Worm (Caenorhabditis elegans): ENCODE measurements around the gene C37E2.10.

C37E2.10 gene

ce11 chrX:14178688-14179087 is at the start of gene C37E2.10:
Gene C37E2.10, plus strand, starts transcription at chrX:14178988.
- TF ChIP-seq med-1 (GFP tag; optimal IDR thresholded peaks at IDR 0.05; ENCODE audit: insufficient read depth) (no peak), ztf-29 (GFP tag; IDR thresholded peaks at IDR 0.05) (no peak), klf-2 (GFP tag; conservative IDR thresholded peaks at IDR 0.05) (no peak), ztf-23 (GFP tag; IDR thresholded peaks at IDR 0.05) (no peak), ref-1 (GFP tag; conservative IDR thresholded peaks at IDR 0.05) (no peak), T22C8.4 (GFP tag; IDR thresholded peaks at IDR 0.05) (no peak)

ce11 chrX:14131476-14131875 is 47.3 kb upstream of the C37E2.10 start:
- TF ChIP-seq tab-1 (GFP tag; IDR thresholded peaks at IDR 0.05) (no peak), ref-1 (GFP tag; conservative IDR thresholded peaks at IDR 0.05) (no peak), flt-1 (GFP tag; IDR thresholded peaks at IDR 0.05) (no peak)

- TF ChIP-seq ref-1 (GFP tag; conservative IDR thresholded peaks at IDR 0.05) (no peak), T22C8.4 (GFP tag; IDR thresholded peaks at IDR 0.05) (no peak), flt-1 (GFP tag; IDR thresholded peaks at IDR 0.05) (no peak), klf-2 (GFP tag; conservative IDR thresholded peaks at IDR 0.05) (no peak), ztf-23 (GFP tag; IDR thresholded peaks at IDR 0.05) (no peak), cog-1 (tag; optimal IDR thresholded peaks at IDR 0.05) (no peak), tab-1 (GFP tag; IDR thresholded peaks at IDR 0.05) (no peak), med-1 (GFP tag; optimal IDR thresholded peaks at IDR 0.05; ENCODE audit: insufficient read depth) (no peak), ztf-29 (GFP tag; IDR thresholded peaks at IDR 0.05) (no peak)
Measured at ce11 chrX:14132677-14133076, 46.1 kb upstream of the C37E2.10 start.

- TF ChIP-seq flt-1 (GFP tag; IDR thresholded peaks at IDR 0.05) (no peak), ztf-29 (GFP tag; IDR thresholded peaks at IDR 0.05) (no peak), cog-1 (tag; optimal IDR thresholded peaks at IDR 0.05) (no peak), ztf-23 (GFP tag; IDR thresholded peaks at IDR 0.05) (no peak), klf-2 (GFP tag; conservative IDR thresholded peaks at IDR 0.05) (no peak), ref-1 (GFP tag; conservative IDR thresholded peaks at IDR 0.05) (no peak), tab-1 (GFP tag; IDR thresholded peaks at IDR 0.05) (no peak), T22C8.4 (GFP tag; IDR thresholded peaks at IDR 0.05) (no peak), med-1 (GFP tag; optimal IDR thresholded peaks at IDR 0.05; ENCODE audit: insufficient read depth) (no peak)
Measured at ce11 chrX:14134244-14134643, 44.5 kb upstream of the C37E2.10 start, which contains the start of gene F28H6.8. Gene F28H6.8, minus strand, starts transcription at chrX:14134344.

ce11 chrX:14134883-14135282 is 43.9 kb upstream of the C37E2.10 start:
- TF ChIP-seq cog-1 (tag; optimal IDR thresholded peaks at IDR 0.05) (no peak), T22C8.4 (GFP tag; IDR thresholded peaks at IDR 0.05) (0 out of 2 replicates have a peak, but pooled peaks have one; percentile 28), flt-1 (GFP tag; IDR thresholded peaks at IDR 0.05) (peak; percentile 69), ref-1 (GFP tag; conservative IDR thresholded peaks at IDR 0.05) (0 out of 2 replicates have a peak, but pooled peaks have one; percentile 21)

- no peak for TF ChIP-seq T22C8.4 (GFP tag; IDR thresholded peaks at IDR 0.05)
- TF ChIP-seq ztf-23 (GFP tag; IDR thresholded peaks at IDR 0.05), result no peak
- TF ChIP-seq tab-1 (GFP tag; IDR thresholded peaks at IDR 0.05), result no peak
- no peak for TF ChIP-seq flt-1 (GFP tag; IDR thresholded peaks at IDR 0.05)
- TF ChIP-seq med-1 (GFP tag; optimal IDR thresholded peaks at IDR 0.05; ENCODE audit: insufficient read depth), result no peak
- no peak for TF ChIP-seq klf-2 (GFP tag; conservative IDR thresholded peaks at IDR 0.05)
- TF ChIP-seq cog-1 (tag; optimal IDR thresholded peaks at IDR 0.05), result no peak
- TF ChIP-seq ref-1 (GFP tag; conservative IDR thresholded peaks at IDR 0.05), result no peak
- no peak for TF ChIP-seq ztf-29 (GFP tag; IDR thresholded peaks at IDR 0.05)
Measured at ce11 chrX:14140040-14140439, 38.7 kb upstream of the C37E2.10 start, which contains the start of gene nkat-1. Gene nkat-1, minus strand, starts transcription at chrX:14140140.

- TF ChIP-seq klf-2 (GFP tag; conservative IDR thresholded peaks at IDR 0.05) (no peak), tab-1 (GFP tag; IDR thresholded peaks at IDR 0.05) (no peak), ztf-29 (GFP tag; IDR thresholded peaks at IDR 0.05) (no peak), cog-1 (tag; optimal IDR thresholded peaks at IDR 0.05) (no peak)
Measured at ce11 chrX:14141344-14141841, 37.4 kb upstream of the C37E2.10 start.

- TF ChIP-seq ztf-23 (GFP tag; IDR thresholded peaks at IDR 0.05) (no peak), T22C8.4 (GFP tag; IDR thresholded peaks at IDR 0.05) (no peak), klf-2 (GFP tag; conservative IDR thresholded peaks at IDR 0.05) (no peak), ztf-29 (GFP tag; IDR thresholded peaks at IDR 0.05) (no peak)
Measured at ce11 chrX:14141896-14142392, 36.8 kb upstream of the C37E2.10 start, which contains the start of gene ceh-89. Gene ceh-89, plus strand, starts transcription at chrX:14141946.

ce11 chrX:14145634-14146033 is 33.2 kb upstream of the C37E2.10 start:
- TF ChIP-seq klf-2 (GFP tag; conservative IDR thresholded peaks at IDR 0.05) (no peak), ref-1 (GFP tag; conservative IDR thresholded peaks at IDR 0.05) (no peak), ztf-29 (GFP tag; IDR thresholded peaks at IDR 0.05) (no peak), T22C8.4 (GFP tag; IDR thresholded peaks at IDR 0.05) (no peak), ztf-23 (GFP tag; IDR thresholded peaks at IDR 0.05) (no peak), tab-1 (GFP tag; IDR thresholded peaks at IDR 0.05) (no peak), flt-1 (GFP tag; IDR thresholded peaks at IDR 0.05) (no peak), cog-1 (tag; optimal IDR thresholded peaks at IDR 0.05) (no peak), med-1 (GFP tag; optimal IDR thresholded peaks at IDR 0.05; ENCODE audit: insufficient read depth) (no peak)

- peak; percentile 28; the same call in 1 of the 2 replicates for TF ChIP-seq tab-1 (GFP tag; IDR thresholded peaks at IDR 0.05)
- no peak for TF ChIP-seq ztf-29 (GFP tag; IDR thresholded peaks at IDR 0.05)
- no peak for TF ChIP-seq T22C8.4 (GFP tag; IDR thresholded peaks at IDR 0.05)
- peak; percentile 14 for TF ChIP-seq cog-1 (tag; optimal IDR thresholded peaks at IDR 0.05)
- TF ChIP-seq med-1 (GFP tag; optimal IDR thresholded peaks at IDR 0.05; ENCODE audit: insufficient read depth), result no peak
Measured at ce11 chrX:14146740-14147140, 32.0 kb upstream of the C37E2.10 start.
